Worm (Caenorhabditis elegans) whole organism, young adult: ENCODE measurements around the gene cyp-37A1.

Experiments used
- mcd-1 ChIP-seq: fragments of 200-800 bp; sonication (Bioruptor generic); IDR thresholded peaks from 2 replicates; pipeline ENCODE4 v1.3.6; 2022; ENCODE audit warnings: missing genetic modification reagents, missing genetic modification characterization, missing compliant biosample characterization
- snpc-4 ChIP-seq, 5 experiments: fragments of 150-350 bp in 1 of 5; sonication (generic microtip) in 4 of 5; optimal IDR thresholded peaks; 2 replicates each; lab custom pipeline; 2014 to 2018; ENCODE audit warnings: missing genetic modification characterization in 5 of 5, missing biosample characterization in 3 of 5, antibody characterized with exemption in 2 of 5, mild to moderate bottlenecking in 2 of 5, missing compliant biosample characterization in 2 of 5, missing genotype in 2 of 5, moderate library complexity in 2 of 5, missing genetic modification reagents in 1 of 5

- TF ChIP-seq snpc-4 (GFP tag; optimal IDR thresholded peaks at IDR 0.05; lab: Kevin White, UChicago) = no peak
- TF ChIP-seq snpc-4 (tag; optimal IDR thresholded peaks at IDR 0.05; lab: Kevin White, UChicago) = no peak
- TF ChIP-seq mcd-1 (GFP tag; lab: Robert Waterston, UW) = no peak
Observed at ce11 chrII:14055717-14056116, 39.0 kb upstream of the cyp-37A1 start.
